Fruit fly (Drosophila melanogaster): ENCODE data around the gene CG43219.

dm6 chr3L:21256062-21257023 lies 36.1 kb downstream of the CG43219 start:
- TF ChIP-seq CG31365 (tag; optimal IDR thresholded peaks at IDR 0.05) (no peak), ems (GFP tag; optimal IDR thresholded peaks at IDR 0.05) (no peak), Pdp1 (GFP tag; optimal IDR thresholded peaks at IDR 0.05) (peak in 1 of 2 experiments; percentile 8), pho (GFP tag; optimal IDR thresholded peaks at IDR 0.05) (no peak), CG2202 (tag; optimal IDR thresholded peaks at IDR 0.05) (no peak), CG10565 (GFP tag; optimal IDR thresholded peaks at IDR 0.05) (no peak), Dfd (GFP tag; optimal IDR thresholded peaks at IDR 0.05) (no peak), CG10321 (GFP tag; IDR thresholded peaks at IDR 0.05) (no peak), psq (GFP tag; optimal IDR thresholded peaks at IDR 0.05) (no peak)

Measured in whole organism, embryonic.